Worm (Caenorhabditis elegans) whole organism, L2 larva: ENCODE results near the gene W06G6.15.

Experiments
- nhr-11 ChIP-seq: fragments of 150-350 bp; optimal IDR thresholded peaks from 2 replicates; lab custom pipeline; 2014; ENCODE audit warnings: missing biosample characterization, missing genetic modification characterization
- sma-9 ChIP-seq, 2 experiments: fragments of 150-350 bp in 1 of 2; sonication (generic microtip) in 1 of 2; optimal IDR thresholded peaks; 2 replicates each; lab custom pipeline; 2014 to 2016; ENCODE audit warnings: missing genetic modification characterization in 2 of 2, mild to moderate bottlenecking in 1 of 2, missing biosample characterization in 1 of 2, missing compliant biosample characterization in 1 of 2, missing genetic modification reagents in 1 of 2, moderate library complexity in 1 of 2
- unc-39 ChIP-seq: fragments of 150-350 bp; optimal IDR thresholded peaks from 2 replicates; lab custom pipeline; 2014; ENCODE audit warnings: missing biosample characterization, missing genetic modification characterization
- unc-62 ChIP-seq: fragments of 150-350 bp; optimal IDR thresholded peaks from 2 replicates; lab custom pipeline; 2014; ENCODE audit warnings: missing biosample characterization, missing genetic modification reagents, missing genetic modification characterization
- ztf-4 ChIP-seq: fragments of 150-350 bp; optimal IDR thresholded peaks from 2 replicates; lab custom pipeline; 2014; ENCODE audit warnings: missing biosample characterization, missing genetic modification characterization

DNA sequence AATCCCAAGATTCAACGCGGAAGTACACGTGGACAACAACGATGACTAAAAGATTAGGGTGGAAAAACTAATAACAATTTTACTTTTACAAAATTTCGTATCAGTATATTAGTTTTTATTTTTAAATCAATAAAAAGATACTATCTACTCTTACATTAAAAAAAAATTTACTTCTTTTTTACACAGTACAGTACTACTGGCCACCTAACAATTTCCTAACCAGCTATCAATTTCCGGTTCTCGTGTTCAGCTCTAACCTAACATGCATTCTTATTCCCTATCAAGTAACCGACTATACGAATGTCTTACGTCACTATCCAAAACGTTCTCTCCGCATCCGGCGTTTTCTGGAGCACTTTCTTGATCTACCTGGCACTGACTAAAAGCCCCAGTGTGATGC is 24.7 kb upstream of the W06G6.15 start, which contains the start of gene srd-21:
- TF ChIP-seq nhr-11: no peak
- TF ChIP-seq unc-39 (tag; lab: Kevin White, UChicago): no peak
- TF ChIP-seq ztf-4 (tag; lab: Kevin White, UChicago): no peak
- no peak for TF ChIP-seq unc-62 (GFP tag; lab: Kevin White, UChicago)
- TF ChIP-seq sma-9 (GFP tag; optimal IDR thresholded peaks at IDR 0.05; lab: Kevin White, UChicago): no peak
- no peak for TF ChIP-seq sma-9 (tag; optimal IDR thresholded peaks at IDR 0.05; lab: Kevin White, UChicago)
